Fruit fly (Drosophila melanogaster): ENCODE measurements around the gene Pax.

Pax gene

DNA sequence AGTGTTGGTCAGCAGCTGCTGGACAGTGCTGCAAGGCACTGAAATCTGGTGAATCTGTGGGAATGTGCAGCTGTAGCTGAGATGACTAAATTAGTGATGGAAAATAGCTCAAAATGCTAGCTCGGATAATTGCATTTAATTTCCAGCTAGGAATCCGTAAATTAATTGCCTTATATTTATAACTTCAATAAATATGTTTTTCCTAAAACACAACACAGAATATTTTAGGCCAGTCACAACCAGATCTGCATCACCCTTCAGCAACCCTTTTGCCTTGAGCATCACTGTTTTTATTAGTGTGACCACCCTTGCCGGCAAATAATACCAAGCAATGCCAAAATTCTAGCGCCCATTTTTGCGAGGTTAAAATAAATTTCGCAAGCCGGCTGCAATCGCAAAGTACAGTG is 18.3 kb upstream of the Pax start, which contains the start of gene Hs2st:
TSS of gene Hs2st (minus strand) at position 17 of the 407 bp plus-strand sequence.
- no peak for TF ChIP-seq CTCF (optimal IDR thresholded peaks at IDR 0.05)
- no peak for TF ChIP-seq CG8478 (optimal IDR thresholded peaks at IDR 0.05)

DNA sequence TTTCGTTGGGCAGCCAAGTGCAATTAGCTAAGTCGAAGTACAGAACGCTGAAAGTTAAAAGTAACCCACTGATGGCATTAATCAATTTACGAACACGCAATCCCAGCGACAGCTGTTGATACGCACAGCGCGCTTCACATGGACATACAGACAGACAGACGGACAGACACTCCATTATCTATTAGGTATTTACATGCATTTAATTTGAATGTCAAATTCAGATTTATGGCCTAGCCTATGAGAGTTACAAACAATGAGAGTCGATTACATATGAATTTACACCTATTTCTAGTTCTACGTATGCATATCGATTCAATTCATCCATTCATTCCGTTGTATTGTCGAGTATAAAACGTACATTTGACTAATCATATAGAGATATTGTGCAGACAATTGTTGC is 16.2 kb upstream of the Pax start, which contains the start of gene CG10237:
TSS of gene CG10237 (minus strand) at position 101 of the 400 bp plus-strand sequence.
- no peak for TF ChIP-seq CG8478 (optimal IDR thresholded peaks at IDR 0.05)
- TF ChIP-seq CTCF (optimal IDR thresholded peaks at IDR 0.05), result no peak

DNA sequence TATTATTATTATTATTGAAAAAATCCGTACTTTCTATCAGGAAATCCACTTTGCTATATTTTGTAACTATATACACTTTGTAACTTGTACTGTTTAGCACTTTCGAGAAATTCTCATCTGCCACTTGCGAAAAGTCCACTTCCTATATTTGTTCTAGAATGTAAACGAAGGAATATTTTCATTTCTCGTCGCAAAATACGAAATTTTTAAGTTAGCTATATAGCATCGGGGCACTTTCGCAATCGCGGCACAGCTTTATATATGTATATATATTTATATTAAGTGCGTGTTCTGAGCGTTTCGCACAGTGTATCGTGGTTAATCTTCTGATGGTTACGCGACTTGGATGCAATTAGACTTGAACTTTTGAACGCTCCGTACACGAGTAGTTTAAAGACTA is 15.4 kb upstream of the Pax start, which contains the start of gene RanGAP:
TSS of gene RanGAP (plus strand) at position 169 of the 400 bp plus-strand sequence.
- no peak for TF ChIP-seq CG8478 (optimal IDR thresholded peaks at IDR 0.05)
- TF ChIP-seq CTCF (optimal IDR thresholded peaks at IDR 0.05), result no peak

DNA sequence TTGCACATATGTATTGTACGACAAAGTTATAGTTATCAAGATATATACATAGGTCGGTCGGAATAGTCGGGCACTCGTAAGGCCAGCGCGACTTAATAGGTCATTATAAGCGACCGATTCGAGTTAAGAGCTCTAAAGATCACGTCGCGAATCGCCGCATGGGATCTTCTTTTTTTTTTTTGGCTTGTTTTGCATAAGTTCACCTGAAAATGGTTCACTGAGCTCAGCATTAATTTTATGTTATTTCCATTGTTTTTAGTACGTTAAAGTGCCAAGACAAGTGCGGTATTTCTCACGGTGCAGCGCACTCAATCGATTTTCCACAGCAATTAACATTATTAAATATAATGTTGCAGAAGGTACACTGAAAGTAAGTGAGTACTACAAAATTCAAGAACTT is 14.9 kb upstream of the Pax start:
- TF ChIP-seq CG8478 (optimal IDR thresholded peaks at IDR 0.05) (no peak), CTCF (optimal IDR thresholded peaks at IDR 0.05) (no peak)

DNA sequence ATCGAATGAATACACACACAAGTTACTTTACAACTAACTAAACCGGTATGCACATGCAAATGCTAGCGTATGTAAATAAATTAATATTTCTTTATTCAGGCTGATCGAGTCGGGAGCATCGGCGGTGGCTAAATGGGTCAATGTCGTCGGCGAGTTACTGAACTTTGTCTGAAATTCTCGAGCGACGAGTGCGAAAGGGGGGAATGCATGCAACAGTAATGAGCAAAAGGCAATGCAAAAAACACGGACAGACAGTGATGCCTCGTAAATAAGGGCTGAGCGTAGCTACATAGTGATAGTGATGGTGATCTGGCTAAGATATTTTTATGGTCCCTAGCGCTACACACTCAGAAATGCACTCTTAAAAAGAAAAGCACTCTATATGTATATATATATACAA is 14.3 kb upstream of the Pax start:
- no peak for TF ChIP-seq CG8478 (optimal IDR thresholded peaks at IDR 0.05)
- TF ChIP-seq CTCF (optimal IDR thresholded peaks at IDR 0.05), result no peak

DNA sequence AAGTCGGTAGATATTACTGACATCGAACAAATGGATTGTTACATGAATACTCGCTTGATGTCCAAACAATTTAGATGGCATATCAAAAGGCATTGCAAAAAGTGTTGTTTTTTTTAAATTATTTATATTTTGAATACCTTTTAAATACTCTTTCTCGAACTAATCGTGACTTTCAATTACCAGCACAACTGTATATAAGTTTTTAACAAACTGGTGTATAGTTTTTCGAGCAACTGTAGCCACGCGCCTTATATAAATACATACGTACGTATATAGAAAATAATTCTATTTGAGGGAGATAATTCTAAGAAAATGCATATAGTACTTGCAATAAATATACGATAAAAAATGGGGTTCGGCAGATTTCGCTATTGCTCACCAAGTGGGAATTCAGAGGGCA is 13.9 kb upstream of the Pax start:
- no peak for TF ChIP-seq CTCF (optimal IDR thresholded peaks at IDR 0.05)
- no peak for TF ChIP-seq CG8478 (optimal IDR thresholded peaks at IDR 0.05)

DNA sequence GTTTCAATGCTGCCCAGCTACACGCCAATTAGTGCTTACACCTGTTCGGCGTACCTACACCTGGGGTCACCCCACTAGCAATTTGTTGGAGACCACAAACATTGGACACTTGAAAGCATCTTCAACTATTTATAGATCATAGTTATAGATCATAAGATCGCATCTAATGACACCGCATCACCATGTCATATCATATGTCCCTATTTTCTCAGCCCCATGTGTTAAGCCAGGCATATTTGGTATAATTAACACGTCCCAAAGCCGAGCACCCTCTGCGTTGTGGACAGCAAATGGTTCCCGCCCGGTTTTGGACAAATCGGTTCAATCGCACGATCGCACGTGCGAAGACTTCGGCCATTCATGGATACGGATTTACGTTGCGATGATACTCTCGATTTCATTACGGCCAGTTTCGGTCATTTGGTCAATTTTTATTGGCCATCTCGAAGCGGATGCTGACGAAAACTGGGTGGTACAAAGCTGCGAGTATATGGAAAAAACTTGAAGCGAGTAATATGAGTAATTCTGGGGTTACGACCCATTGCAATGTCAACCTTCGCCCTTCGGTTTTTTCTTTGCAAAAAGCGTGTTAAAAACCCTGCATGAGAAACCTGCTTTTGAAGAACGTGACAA is 13.3 kb upstream of the Pax start:
- no peak for TF ChIP-seq CTCF (optimal IDR thresholded peaks at IDR 0.05)
- TF ChIP-seq CG8478 (optimal IDR thresholded peaks at IDR 0.05), result no peak

DNA sequence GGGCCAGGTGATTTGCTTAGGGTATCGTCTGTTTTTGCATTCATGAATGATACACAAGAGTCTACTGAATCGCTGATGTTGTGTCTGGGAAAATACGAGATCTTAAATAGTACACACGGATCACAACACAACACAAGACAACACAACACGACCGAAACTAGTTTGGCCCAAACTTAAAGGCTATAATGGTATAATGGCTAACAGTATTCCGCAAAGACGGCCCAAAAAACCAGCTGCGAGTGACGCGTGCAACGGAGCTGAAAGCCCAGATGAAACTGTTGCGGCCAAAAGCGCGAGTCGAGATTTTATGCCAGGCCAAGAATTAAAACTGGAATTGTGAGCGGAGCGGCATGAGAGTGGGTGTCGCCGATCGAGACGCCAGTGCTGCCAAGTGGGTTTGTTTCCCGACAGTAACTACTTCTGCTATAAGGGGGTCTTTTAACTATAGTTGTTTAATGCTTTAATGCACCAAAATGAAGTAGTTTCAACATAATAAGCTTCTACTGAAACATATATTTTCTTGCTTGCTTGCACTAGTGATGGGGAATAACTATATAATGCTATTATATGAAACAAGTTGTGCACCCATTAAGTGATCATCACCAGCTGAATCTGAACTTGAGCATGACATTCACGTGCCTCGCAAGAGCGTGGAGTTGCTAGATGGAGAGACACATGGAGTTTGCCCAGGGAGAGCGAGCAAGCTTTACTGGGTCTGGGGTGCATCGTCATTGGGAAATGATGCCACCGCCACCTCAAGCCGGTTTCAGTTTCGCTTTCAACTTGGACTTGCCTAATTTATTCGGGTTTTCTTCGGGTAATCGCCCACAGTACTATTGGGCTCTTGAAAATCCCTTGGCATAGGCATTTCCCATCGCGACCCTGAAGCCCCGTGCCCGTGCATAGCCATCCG is 12.5 kb upstream of the Pax start:
- TF ChIP-seq CG8478 (optimal IDR thresholded peaks at IDR 0.05) (no peak), CTCF (optimal IDR thresholded peaks at IDR 0.05) (no peak)

DNA sequence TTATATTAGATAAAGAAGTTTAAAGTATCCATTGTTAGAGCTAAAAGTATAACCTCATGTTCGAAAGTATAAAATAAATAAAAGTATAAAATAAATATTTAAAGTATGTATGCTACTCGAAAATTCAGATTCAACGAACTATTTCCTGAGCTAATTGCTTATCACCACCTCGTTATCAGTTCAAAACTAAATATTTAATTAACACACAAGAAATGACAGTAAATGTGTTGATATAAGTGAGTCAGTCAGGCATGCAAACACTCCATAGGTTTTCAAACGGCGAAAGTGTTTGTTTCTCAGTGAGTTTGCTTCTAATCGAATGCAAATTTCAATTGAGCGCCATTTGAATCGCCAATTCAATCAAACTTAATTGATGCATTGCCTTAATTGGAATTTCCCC is 7.9 kb upstream of the Pax start:
- TF ChIP-seq CG8478 (optimal IDR thresholded peaks at IDR 0.05), result no peak
- no peak for TF ChIP-seq CTCF (optimal IDR thresholded peaks at IDR 0.05)

DNA sequence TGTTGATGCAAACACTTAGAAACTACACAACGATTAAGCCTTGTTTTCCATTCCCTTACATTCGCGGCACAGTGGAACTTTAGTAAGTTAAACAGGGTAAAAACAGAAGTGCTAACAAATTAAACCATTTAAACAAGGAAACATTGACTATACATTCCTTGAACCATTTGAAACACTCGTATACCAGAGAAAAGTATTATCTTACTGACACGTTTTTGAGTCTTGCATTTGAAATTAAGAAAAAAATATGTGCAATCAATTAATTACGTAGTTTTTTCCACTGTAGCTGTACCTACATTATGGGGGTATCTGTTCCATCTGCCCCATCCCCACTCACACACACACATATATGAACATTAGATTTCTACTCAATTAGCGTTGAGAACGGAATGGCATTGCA is 6.9 kb upstream of the Pax start:
- TF ChIP-seq CTCF (optimal IDR thresholded peaks at IDR 0.05), result no peak
- no peak for TF ChIP-seq CG8478 (optimal IDR thresholded peaks at IDR 0.05)

DNA sequence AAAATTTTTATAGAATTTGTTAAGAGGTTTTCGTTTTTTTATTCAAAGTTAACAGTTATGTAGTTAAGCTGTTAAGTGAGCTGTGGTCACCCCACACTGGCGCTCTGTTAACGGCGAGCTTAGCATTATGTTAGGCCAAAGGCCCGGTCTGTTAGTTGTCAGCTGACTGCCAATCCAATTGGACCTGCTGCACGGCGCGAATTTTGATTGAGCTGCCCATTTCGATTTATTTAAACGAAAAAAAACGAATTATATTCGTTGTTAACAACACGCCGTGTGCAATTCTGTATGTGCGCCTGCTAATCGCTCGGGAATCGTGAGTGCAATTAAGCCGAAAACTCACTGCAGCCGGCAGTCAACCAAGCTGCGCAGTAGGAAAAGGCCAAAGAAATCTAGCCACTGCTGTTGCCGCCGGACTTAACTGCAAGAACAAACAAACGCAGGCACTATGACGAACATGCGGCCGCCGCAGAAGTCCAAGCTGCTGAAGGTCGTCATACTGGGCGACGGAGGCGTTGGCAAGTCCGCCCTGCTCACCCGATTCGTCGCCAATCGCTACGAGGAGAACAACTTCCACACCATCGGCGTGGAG is 6.1 kb upstream of the Pax start, which contains the start of gene Rab9:
TSS of gene Rab9 (plus strand) at position 151 of the 592 bp plus-strand sequence.
- TF ChIP-seq CG8478 (optimal IDR thresholded peaks at IDR 0.05) (no peak), CTCF (optimal IDR thresholded peaks at IDR 0.05) (no peak)

DNA sequence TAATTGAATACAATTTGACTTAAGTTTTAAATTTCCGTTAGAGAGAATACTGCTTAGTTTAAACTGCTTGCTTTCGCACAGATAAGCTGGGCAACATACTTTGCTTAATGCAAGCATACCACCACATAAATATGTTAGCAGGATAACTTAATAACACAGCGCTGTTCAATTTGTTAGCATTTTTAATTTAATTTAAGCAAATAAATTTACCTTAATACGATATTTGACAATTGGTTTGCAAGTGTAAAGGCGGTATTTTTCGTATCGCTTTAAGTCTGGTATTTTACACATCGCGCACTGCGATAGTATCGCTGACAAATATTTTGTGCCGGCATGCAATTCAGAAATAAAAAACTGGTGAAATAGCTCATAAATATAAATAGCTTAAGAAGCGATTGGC is 3.9 kb upstream of the Pax start, which contains the start of gene RtcB:
TSS of gene RtcB (plus strand) at position 301 of the 400 bp plus-strand sequence.
- no peak for TF ChIP-seq CG8478 (optimal IDR thresholded peaks at IDR 0.05)
- peak; percentile 30 to 37 for TF ChIP-seq CTCF (optimal IDR thresholded peaks at IDR 0.05)

DNA sequence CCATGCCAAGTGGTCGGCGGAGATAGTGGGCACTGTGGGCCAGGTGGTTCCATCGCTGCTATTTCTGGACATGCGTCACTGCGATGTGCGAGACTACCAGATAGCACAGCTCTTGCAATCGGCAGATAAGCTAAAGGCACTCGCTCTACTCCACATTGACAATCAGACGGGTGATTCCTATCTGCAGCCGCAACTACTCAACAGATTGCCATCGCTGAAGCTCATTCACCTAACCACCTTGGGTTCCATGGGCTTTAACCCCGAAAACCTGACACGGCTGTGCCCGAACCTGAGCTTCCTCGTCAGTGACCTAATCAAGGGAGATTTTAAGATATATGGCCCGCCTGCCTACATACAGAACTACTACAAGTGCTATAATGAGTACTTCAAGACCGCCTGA is 3.3 kb upstream of the Pax start:
- TF ChIP-seq CG8478 (optimal IDR thresholded peaks at IDR 0.05) (no peak), CTCF (optimal IDR thresholded peaks at IDR 0.05) (no peak)

DNA sequence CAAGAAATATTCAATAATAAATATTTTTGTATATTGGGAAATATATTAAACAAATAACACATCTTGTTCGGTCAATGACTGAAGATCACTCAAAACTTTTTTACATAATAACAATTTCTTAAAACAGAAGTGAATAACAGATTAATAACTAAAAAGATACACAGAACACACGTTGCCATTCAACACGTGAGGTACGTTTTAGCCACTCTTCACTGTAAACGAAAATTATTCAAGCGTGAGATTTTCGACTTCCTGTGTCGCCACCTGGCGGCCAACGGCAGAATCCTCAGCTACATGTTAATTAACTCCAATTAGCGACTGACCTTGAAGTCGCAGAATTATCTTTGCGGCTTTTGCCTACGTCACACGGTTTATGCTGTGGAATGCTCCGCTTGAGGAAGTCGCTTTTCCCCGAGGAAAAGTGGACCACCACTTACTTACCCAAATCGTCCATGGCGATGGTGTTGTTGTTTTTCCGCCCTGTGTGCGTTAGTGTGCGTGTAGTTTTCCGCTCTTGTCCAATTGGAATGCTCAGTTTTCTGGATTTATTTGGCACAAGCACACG is 549 bp downstream of the Pax start:
- peak; percentile 90 to 98 for TF ChIP-seq CTCF (optimal IDR thresholded peaks at IDR 0.05)
- TF ChIP-seq CG8478 (optimal IDR thresholded peaks at IDR 0.05), result no peak

DNA sequence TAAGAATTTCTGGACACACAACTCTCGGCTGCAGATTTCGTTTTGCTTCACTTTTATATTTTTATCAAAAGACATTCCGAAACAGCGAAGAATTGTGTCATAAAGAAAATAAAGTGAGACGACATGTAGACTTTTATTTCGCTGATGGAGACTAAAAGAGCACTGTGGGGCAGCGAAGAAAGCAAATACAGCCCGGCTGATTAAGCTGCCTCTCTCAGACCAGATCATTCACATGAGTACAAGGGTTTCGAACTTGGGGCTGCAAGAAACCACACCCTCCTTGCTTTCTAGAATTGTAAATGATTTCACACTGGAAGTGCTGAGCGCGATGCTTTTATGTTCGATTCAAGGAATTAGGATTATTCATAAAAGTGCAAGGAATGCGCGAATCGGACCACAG is 1.3 kb downstream of the Pax start:
- peak in 1 of 2 experiments; percentile 2 for TF ChIP-seq CTCF (optimal IDR thresholded peaks at IDR 0.05)
- no peak for TF ChIP-seq CG8478 (optimal IDR thresholded peaks at IDR 0.05)
